Fruit fly (Drosophila melanogaster) whole organism, embryonic: ENCODE data around the gene CG15894.

ENCODE experiments used
- Abd-B ChIP-seq: fragments of 200-800 bp; sonication (Bioruptor generic); optimal IDR thresholded peaks from 2 replicates; lab custom pipeline; 2018; ENCODE audit warnings: missing biosample characterization, mild to moderate bottlenecking, missing genetic modification characterization, moderate library complexity
- CG11504 ChIP-seq: fragments of 200-800 bp; sonication (Bioruptor generic); optimal IDR thresholded peaks from 3 replicates; lab custom pipeline; 2019; ENCODE audit warnings: missing biosample characterization, mild to moderate bottlenecking, missing genetic modification characterization, moderate library complexity
- CG11560 ChIP-seq: fragments of 200-800 bp; sonication (Bioruptor generic); IDR thresholded peaks from 3 replicates; pipeline ENCODE4 v1.3.6; 2022; ENCODE audit warnings: missing biosample characterization, missing genetic modification characterization
- CG12391 ChIP-seq: fragments of 200-800 bp; sonication (Bioruptor generic); optimal IDR thresholded peaks from 3 replicates; lab custom pipeline; 2018; ENCODE audit warnings: missing biosample characterization, mild to moderate bottlenecking, missing genetic modification characterization, moderate library complexity
- CG12659 ChIP-seq: fragments of 200-800 bp; sonication (Bioruptor generic); optimal IDR thresholded peaks from 3 replicates; lab custom pipeline; 2017; ENCODE audit warnings: mild to moderate bottlenecking, missing biosample characterization, missing genetic modification reagents, missing genetic modification characterization
- CG14667 ChIP-seq: fragments of 200-800 bp; sonication (Bioruptor generic); IDR thresholded peaks from 2 replicates; pipeline ENCODE4 v1.3.6; 2022; ENCODE audit warnings: missing biosample characterization, missing genetic modification characterization
- CG14710 ChIP-seq: fragments of 200-800 bp; sonication (Bioruptor generic); optimal IDR thresholded peaks from 3 replicates; lab custom pipeline; 2019; ENCODE audit warnings: missing biosample characterization, mild to moderate bottlenecking, missing genetic modification characterization, moderate library complexity
- CG15514 ChIP-seq: fragments of 200-800 bp; sonication (Bioruptor generic); optimal IDR thresholded peaks from 3 replicates; lab custom pipeline; 2017; ENCODE audit warnings: missing biosample characterization, missing genetic modification characterization, mild to moderate bottlenecking, moderate library complexity, missing genetic modification reagents
- CG17186 ChIP-seq: fragments of 200-800 bp; sonication (Bioruptor generic); optimal IDR thresholded peaks from 3 replicates; lab custom pipeline; 2017; ENCODE audit warnings: missing biosample characterization, missing genetic modification reagents, missing genetic modification characterization
- CG17361 ChIP-seq: fragments of 200-800 bp; sonication (Bioruptor generic); IDR thresholded peaks from 3 replicates; pipeline ENCODE4 v1.3.6; 2022; ENCODE audit warnings: missing biosample characterization, missing genetic modification characterization
- CG2116 ChIP-seq: fragments of 200-800 bp; sonication (Bioruptor generic); optimal IDR thresholded peaks from 3 replicates; lab custom pipeline; 2018; ENCODE audit warnings: missing biosample characterization, mild to moderate bottlenecking, missing genetic modification characterization
- CG31441 ChIP-seq: fragments of 200-800 bp; sonication (Bioruptor generic); IDR thresholded peaks from 2 replicates; pipeline ENCODE4 v1.3.6; 2022; ENCODE audit warnings: missing biosample characterization, missing genetic modification characterization
- CG33213 ChIP-seq: fragments of 200-800 bp; sonication (Bioruptor generic); optimal IDR thresholded peaks from 3 replicates; lab custom pipeline; 2016; ENCODE audit warnings: missing biosample characterization, missing genetic modification characterization
- CG34224 ChIP-seq: fragments of 200-800 bp; sonication (Bioruptor generic); IDR thresholded peaks from 3 replicates; pipeline ENCODE4 v1.3.6; 2022; ENCODE audit warnings: missing biosample characterization, missing genetic modification characterization; ENCODE audit not compliant: partially characterized antibody
- CG3995 ChIP-seq: fragments of 200-800 bp; sonication (Bioruptor generic); optimal IDR thresholded peaks from 3 replicates; lab custom pipeline; 2016; ENCODE audit warnings: missing biosample characterization, missing genetic modification characterization
- CG4424 ChIP-seq: fragments of 200-800 bp; sonication (Bioruptor generic); optimal IDR thresholded peaks from 3 replicates; lab custom pipeline; 2016; ENCODE audit warnings: missing biosample characterization, missing genetic modification characterization
- CG9797 ChIP-seq: fragments of 200-800 bp; sonication (Bioruptor generic); optimal IDR thresholded peaks from 3 replicates; lab custom pipeline; 2018; ENCODE audit warnings: missing biosample characterization, mild to moderate bottlenecking, missing genetic modification characterization
- CoRest ChIP-seq: fragments of 200-800 bp; sonication (Bioruptor generic); optimal IDR thresholded peaks from 3 replicates; lab custom pipeline; 2018; ENCODE audit warnings: missing biosample characterization, mild to moderate bottlenecking, missing genetic modification characterization, moderate library complexity
- Dref ChIP-seq: fragments of 200-800 bp; sonication (Bioruptor generic); IDR thresholded peaks from 2 replicates; pipeline ENCODE4 v1.3.6; 2022; ENCODE audit warnings: missing biosample characterization, missing genetic modification characterization
- Ets97D ChIP-seq: fragments of 200-800 bp; sonication (Bioruptor generic); optimal IDR thresholded peaks from 3 replicates; lab custom pipeline; 2016; ENCODE audit warnings: missing biosample characterization, missing genetic modification characterization
- HLH4C ChIP-seq: fragments of 200-800 bp; sonication (Bioruptor generic); IDR thresholded peaks from 3 replicates; pipeline ENCODE4 v1.3.6; 2022; ENCODE audit warnings: missing biosample characterization, missing genetic modification characterization; ENCODE audit not compliant: partially characterized antibody
- Lhr ChIP-seq: fragments of 200-800 bp; sonication (Bioruptor generic); optimal IDR thresholded peaks from 3 replicates; lab custom pipeline; 2017; ENCODE audit warnings: mild to moderate bottlenecking, missing biosample characterization, missing genetic modification reagents, missing genetic modification characterization
- Max ChIP-seq: fragments of 200-800 bp; sonication (Bioruptor generic); optimal IDR thresholded peaks from 2 replicates; lab custom pipeline; 2016; ENCODE audit warnings: missing biosample characterization, mild to moderate bottlenecking, missing genetic modification characterization
- Nf-YC ChIP-seq: fragments of 200-800 bp; optimal IDR thresholded peaks from 3 replicates; lab custom pipeline; 2019; ENCODE audit warnings: missing biosample characterization, mild to moderate bottlenecking, missing genetic modification characterization, moderate library complexity
- Opbp ChIP-seq: fragments of 200-800 bp; sonication (Bioruptor generic); IDR thresholded peaks from 3 replicates; pipeline ENCODE4 v1.3.6; 2022; ENCODE audit warnings: missing biosample characterization, missing genetic modification characterization; ENCODE audit not compliant: partially characterized antibody
- Pdp1 ChIP-seq, 2 experiments: fragments of 200-800 bp; sonication (Bioruptor generic); optimal IDR thresholded peaks; 3 replicates each; lab custom pipeline; 2016; ENCODE audit warnings: missing biosample characterization in 2 of 2, missing genetic modification characterization in 2 of 2, mild to moderate bottlenecking in 1 of 2, moderate library complexity in 1 of 2
- Scr ChIP-seq: fragments of 200-800 bp; sonication (Bioruptor generic); IDR thresholded peaks from 2 replicates; pipeline ENCODE4 v1.3.6; 2022; ENCODE audit warnings: missing biosample characterization, missing genetic modification characterization; ENCODE audit not compliant: partially characterized antibody
- YL-1 ChIP-seq: fragments of 200-800 bp; sonication (Bioruptor generic); optimal IDR thresholded peaks from 3 replicates; lab custom pipeline; 2017; ENCODE audit warnings: missing biosample characterization, mild to moderate bottlenecking, missing genetic modification characterization
- abd-A ChIP-seq: fragments of 200-800 bp; sonication (Bioruptor generic); optimal IDR thresholded peaks from 3 replicates; lab custom pipeline; 2019; ENCODE audit warnings: missing biosample characterization, mild to moderate bottlenecking, missing genetic modification characterization, moderate library complexity
- bbx ChIP-seq: fragments of 200-800 bp; sonication (Bioruptor generic); IDR thresholded peaks from 2 replicates; pipeline ENCODE4 v1.3.6; 2022; ENCODE audit warnings: missing biosample characterization, missing genetic modification characterization; ENCODE audit not compliant: partially characterized antibody
- dm ChIP-seq: fragments of 200-800 bp; sonication (Bioruptor generic); optimal IDR thresholded peaks from 3 replicates; lab custom pipeline; 2016; ENCODE audit warnings: missing biosample characterization, missing genetic modification characterization
- gfzf ChIP-seq: fragments of 200-800 bp; sonication (Bioruptor generic); optimal IDR thresholded peaks from 2 replicates; lab custom pipeline; 2016; ENCODE audit warnings: missing biosample characterization, mild to moderate bottlenecking, missing genetic modification characterization, moderate library complexity
- ham ChIP-seq: fragments of 200-800 bp; sonication (Bioruptor generic); IDR thresholded peaks from 2 replicates; pipeline ENCODE4 v1.3.6; 2022; ENCODE audit warnings: missing biosample characterization, missing genetic modification characterization
- inv ChIP-seq: fragments of 200-800 bp; sonication (Bioruptor generic); IDR thresholded peaks from 2 replicates; pipeline ENCODE4 v1.3.6; 2022; ENCODE audit warnings: missing biosample characterization, missing genetic modification characterization; ENCODE audit not compliant: partially characterized antibody
- jing ChIP-seq: fragments of 200-800 bp; sonication (Bioruptor generic); optimal IDR thresholded peaks from 2 replicates; lab custom pipeline; 2018; ENCODE audit warnings: missing biosample characterization, mild to moderate bottlenecking, missing genetic modification characterization
- oc ChIP-seq: fragments of 200-800 bp; sonication (Bioruptor generic); optimal IDR thresholded peaks from 2 replicates; lab custom pipeline; 2018; ENCODE audit warnings: missing biosample characterization, mild to moderate bottlenecking, missing genetic modification characterization, moderate library complexity
- pita ChIP-seq: fragments of 200-800 bp; sonication (Bioruptor generic); optimal IDR thresholded peaks from 2 replicates; lab custom pipeline; 2017; ENCODE audit warnings: missing biosample characterization, mild to moderate bottlenecking, missing genetic modification characterization
- pzg ChIP-seq: fragments of 200-800 bp; sonication (Bioruptor generic); optimal IDR thresholded peaks from 3 replicates; lab custom pipeline; 2018; ENCODE audit warnings: missing biosample characterization, mild to moderate bottlenecking, missing genetic modification characterization, moderate library complexity
- seq ChIP-seq: fragments of 200-800 bp; sonication (Bioruptor generic); IDR thresholded peaks from 2 replicates; pipeline ENCODE4 v1.3.6; 2022; ENCODE audit warnings: missing biosample characterization, missing genetic modification characterization
- slou ChIP-seq: fragments of 200-800 bp; sonication (Bioruptor generic); optimal IDR thresholded peaks from 3 replicates; lab custom pipeline; 2016; ENCODE audit warnings: missing biosample characterization, missing genetic modification characterization
- stwl ChIP-seq: fragments of 200-800 bp; sonication (Bioruptor generic); optimal IDR thresholded peaks from 3 replicates; lab custom pipeline; 2018; ENCODE audit warnings: missing biosample characterization, mild to moderate bottlenecking, missing genetic modification characterization, moderate library complexity
- sug ChIP-seq: fragments of 200-800 bp; optimal IDR thresholded peaks from 2 replicates; lab custom pipeline; 2019; ENCODE audit warnings: missing biosample characterization, mild to moderate bottlenecking, missing genetic modification characterization, moderate library complexity
- tll ChIP-seq, 2 experiments: fragments of 200-800 bp in 1 of 2; fragments of >200 bp in 1 of 2; sonication (Bioruptor generic) in 1 of 2; optimal IDR thresholded peaks; 2 replicates each; lab custom pipeline; 2017 to 2019; ENCODE audit warnings: missing biosample characterization in 2 of 2, missing genetic modification characterization in 2 of 2, mild to moderate bottlenecking in 1 of 2, moderate library complexity in 1 of 2
- trem ChIP-seq: fragments of 200-800 bp; optimal IDR thresholded peaks from 3 replicates; lab custom pipeline; 2019; ENCODE audit warnings: missing biosample characterization, mild to moderate bottlenecking, missing genetic modification characterization, moderate library complexity
- trh ChIP-seq: fragments of 200-800 bp; sonication (Bioruptor generic); optimal IDR thresholded peaks from 2 replicates; lab custom pipeline; 2016; ENCODE audit warnings: missing biosample characterization, missing genetic modification characterization
- tx ChIP-seq: fragments of 200-800 bp; sonication (Bioruptor generic); optimal IDR thresholded peaks from 2 replicates; lab custom pipeline; 2016; ENCODE audit warnings: missing biosample characterization, missing genetic modification characterization
- unc-4 ChIP-seq: fragments of 200-800 bp; sonication (Bioruptor generic); IDR thresholded peaks from 2 replicates; pipeline ENCODE4 v1.3.6; 2022; ENCODE audit warnings: missing biosample characterization, missing genetic modification characterization; ENCODE audit not compliant: partially characterized antibody
- zen ChIP-seq: fragments of 200-800 bp; sonication (Bioruptor generic); optimal IDR thresholded peaks from 3 replicates; lab custom pipeline; 2018; ENCODE audit warnings: missing biosample characterization, mild to moderate bottlenecking, missing genetic modification characterization, moderate library complexity

Gene CG15894

dm6 chrX:6372769-6373197, 63.8 kb downstream of the CG15894 start, which contains the start of gene PpV (continued):
- peak; percentile 72 for TF ChIP-seq Opbp
- TF ChIP-seq trem: peak; percentile 78
- peak; percentile 28 for TF ChIP-seq CG17186 (GFP tag; lab: Kevin White, UChicago)
- peak; percentile 54 for TF ChIP-seq CG15514
- peak; percentile 89 for TF ChIP-seq CG9797
- TF ChIP-seq CG17361 (GFP tag; lab: Robert Waterston, UW): 0 out of 3 replicates have a peak, but pooled peaks have one; percentile 15
- TF ChIP-seq tx (GFP tag; lab: Kevin White, UChicago): no peak
- TF ChIP-seq CG33213: peak; percentile 39
- peak; percentile 15 for TF ChIP-seq oc (tag; lab: Kevin White, UChicago)
- TF ChIP-seq CG34224 (GFP tag; lab: Robert Waterston, UW): 0 out of 3 replicates have a peak, but pooled peaks have one; percentile 19
- peak; percentile 39; the same call in 1 of the 3 replicates for TF ChIP-seq CG11560 (tag; lab: Robert Waterston, UW)
- 0 out of 3 replicates have a peak, but pooled peaks have one; percentile 31 for TF ChIP-seq HLH4C
- no peak for TF ChIP-seq jing (GFP tag; lab: Kevin White, UChicago)
- peak; percentile 7; the same call in 1 of the 2 replicates for TF ChIP-seq bbx (GFP tag; lab: Robert Waterston, UW)
- peak; percentile 36 for TF ChIP-seq sug (tag; lab: Kevin White, UChicago)
- TF ChIP-seq stwl (tag; lab: Kevin White, UChicago): peak; percentile 90
- TF ChIP-seq Nf-YC (tag; lab: Kevin White, UChicago): peak; percentile 37
- 0 out of 2 replicates have a peak, but pooled peaks have one; percentile 29 for TF ChIP-seq inv (GFP tag; lab: Robert Waterston, UW)
- peak; percentile 5 for TF ChIP-seq CG12391 (tag; lab: Kevin White, UChicago)
- peak; percentile 24 for TF ChIP-seq dm (GFP tag; lab: Kevin White, UChicago)
- TF ChIP-seq Pdp1 (GFP tag; optimal IDR thresholded peaks at IDR 0.05; lab: Kevin White, UChicago): peak in 1 of 2 experiments; percentile 22
- peak; percentile 93 for TF ChIP-seq zen (tag; lab: Kevin White, UChicago)
- TF ChIP-seq CG31441 (GFP tag; lab: Robert Waterston, UW): peak; percentile 31; the same call in 1 of the 2 replicates
- peak; percentile 56; the same call in 1 of the 2 replicates for TF ChIP-seq unc-4
- TF ChIP-seq CG14710 (tag; lab: Kevin White, UChicago): peak; percentile 100
- no peak for TF ChIP-seq CG4424
- TF ChIP-seq pzg (GFP tag; lab: Kevin White, UChicago): peak; percentile 93
- peak; percentile 68 for TF ChIP-seq pita (GFP tag; lab: Kevin White, UChicago)
- peak; percentile 66 for TF ChIP-seq CG12659 (GFP tag; lab: Kevin White, UChicago)
- peak; percentile 84 for TF ChIP-seq gfzf (GFP tag; lab: Kevin White, UChicago)
- TF ChIP-seq Abd-B (GFP tag; lab: Kevin White, UChicago): peak; percentile 81
- TF ChIP-seq ham (GFP tag; lab: Robert Waterston, UW): no peak
- no peak for TF ChIP-seq trh (GFP tag; lab: Kevin White, UChicago)
- peak; percentile 44 for TF ChIP-seq YL-1 (GFP tag; lab: Kevin White, UChicago)
- TF ChIP-seq slou: peak; percentile 6
- peak; percentile 11 for TF ChIP-seq CG3995 (GFP tag; lab: Kevin White, UChicago)
- peak; percentile 82 for TF ChIP-seq Ets97D
- TF ChIP-seq CG14667 (GFP tag; lab: Robert Waterston, UW): no peak
- no peak for TF ChIP-seq tll (GFP tag; optimal IDR thresholded peaks at IDR 0.05; lab: Kevin White, UChicago)
- peak; percentile 88 for TF ChIP-seq Lhr
- TF ChIP-seq Dref (GFP tag; lab: Robert Waterston, UW): peak; percentile 86
- TF ChIP-seq CoRest (tag; lab: Kevin White, UChicago): peak; percentile 43
- peak; percentile 58 for TF ChIP-seq Scr (GFP tag; lab: Robert Waterston, UW)
- peak; percentile 89 for TF ChIP-seq CG2116 (GFP tag; lab: Kevin White, UChicago)
- TF ChIP-seq CG11504 (tag; lab: Kevin White, UChicago): peak; percentile 32
- no peak for TF ChIP-seq seq (GFP tag; lab: Robert Waterston, UW)
- peak; percentile 85 for TF ChIP-seq abd-A (tag; lab: Kevin White, UChicago)
- peak; percentile 38 for TF ChIP-seq Max (GFP tag; lab: Kevin White, UChicago)
